Worm (Caenorhabditis elegans) whole organism, L1 larva: Measurements from ENCODE around the gene F48F7.6.

Experiments
- ceh-82 ChIP-seq, 3 experiments: fragments of 150-350 bp in 1 of 3; sonication (generic microtip) in 2 of 3; optimal IDR thresholded peaks; 2 replicates each; lab custom pipeline; 2014 to 2017; ENCODE audit warnings: missing biosample characterization in 3 of 3, missing genetic modification characterization in 3 of 3
- fkh-10 ChIP-seq: sonication (generic microtip); optimal IDR thresholded peaks from 2 replicates; lab custom pipeline; 2017; ENCODE audit warnings: missing biosample characterization, missing genetic modification reagents, missing genetic modification characterization
- fos-1 ChIP-seq: fragments of 150-350 bp; optimal IDR thresholded peaks from 2 replicates; lab custom pipeline; 2014; ENCODE audit warnings: missing biosample characterization, missing genetic modification characterization
- nhr-76 ChIP-seq: sonication (generic microtip); optimal IDR thresholded peaks from 2 replicates; lab custom pipeline; 2017; ENCODE audit warnings: missing biosample characterization, missing genetic modification characterization
- nhr-85 ChIP-seq: sonication (generic microtip); peaks from one replicate; lab custom pipeline; 2016; ENCODE audit warnings: missing genetic modification characterization, inconsistent platforms, missing compliant biosample characterization
- pax-3 ChIP-seq: fragments of 200-800 bp; sonication (Bioruptor generic); optimal IDR thresholded peaks from 2 replicates; lab custom pipeline; 2018; ENCODE audit warnings: mild to moderate bottlenecking, missing genetic modification characterization, moderate library complexity, missing compliant biosample characterization
- pqm-1 ChIP-seq: sonication (generic microtip); optimal IDR thresholded peaks from 3 replicates; lab custom pipeline; 2017; ENCODE audit warnings: missing biosample characterization, missing genetic modification characterization
- skn-1 ChIP-seq: fragments of 150-350 bp; optimal IDR thresholded peaks from 2 replicates; lab custom pipeline; 2014; ENCODE audit warnings: missing biosample characterization, missing genetic modification characterization
- tbx-2 ChIP-seq: sonication (generic microtip); optimal IDR thresholded peaks from 2 replicates; lab custom pipeline; 2016; ENCODE audit warnings: missing genetic modification characterization, missing compliant biosample characterization
- tlp-1 ChIP-seq: fragments of 150-350 bp; optimal IDR thresholded peaks from 2 replicates; lab custom pipeline; 2014; ENCODE audit warnings: missing biosample characterization, missing genetic modification characterization
- ztf-4 ChIP-seq: fragments of 150-350 bp; optimal IDR thresholded peaks from 2 replicates; lab custom pipeline; 2014; ENCODE audit warnings: missing biosample characterization, missing genetic modification characterization

DNA sequence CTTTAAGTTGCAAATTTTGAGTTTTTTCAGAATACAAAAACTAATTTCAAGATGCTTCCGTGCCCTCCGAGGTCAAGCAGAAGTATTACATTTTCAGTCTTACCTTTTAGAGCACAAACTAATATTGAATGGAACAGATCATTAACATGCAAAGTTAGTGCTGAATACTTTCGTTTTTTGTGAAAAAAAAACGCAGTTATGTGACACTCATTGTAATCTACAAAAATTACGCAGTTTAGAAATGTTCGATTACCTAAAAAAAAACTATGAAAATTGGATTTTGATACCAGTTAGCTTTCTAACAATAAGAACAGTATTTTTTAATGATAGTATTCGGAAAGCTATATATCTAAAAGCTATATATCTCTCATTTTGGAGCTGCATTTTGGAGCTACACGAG is 35.8 kb upstream of the F48F7.6 start:
- no peak for TF ChIP-seq tbx-2 (tag; lab: Kevin White, UChicago)
- TF ChIP-seq tlp-1 = no peak
- TF ChIP-seq ceh-82 (tag; optimal IDR thresholded peaks at IDR 0.05; lab: Kevin White, UChicago) = no peak
- no peak for TF ChIP-seq nhr-85 (tag; lab: Kevin White, UChicago)
- no peak for TF ChIP-seq fos-1 (tag; lab: Kevin White, UChicago)
- TF ChIP-seq pqm-1 (tag; lab: Kevin White, UChicago) = no peak
- no peak for TF ChIP-seq skn-1
- no peak for TF ChIP-seq nhr-76 (tag; lab: Kevin White, UChicago)
- TF ChIP-seq ztf-4 = no peak
- no peak for TF ChIP-seq fkh-10 (GFP tag; lab: Kevin White, UChicago)
- TF ChIP-seq pax-3 (tag; lab: Kevin White, UChicago) = no peak
